Fruit fly (Drosophila melanogaster): ENCODE results near the gene Ugt37D1.

DNA sequence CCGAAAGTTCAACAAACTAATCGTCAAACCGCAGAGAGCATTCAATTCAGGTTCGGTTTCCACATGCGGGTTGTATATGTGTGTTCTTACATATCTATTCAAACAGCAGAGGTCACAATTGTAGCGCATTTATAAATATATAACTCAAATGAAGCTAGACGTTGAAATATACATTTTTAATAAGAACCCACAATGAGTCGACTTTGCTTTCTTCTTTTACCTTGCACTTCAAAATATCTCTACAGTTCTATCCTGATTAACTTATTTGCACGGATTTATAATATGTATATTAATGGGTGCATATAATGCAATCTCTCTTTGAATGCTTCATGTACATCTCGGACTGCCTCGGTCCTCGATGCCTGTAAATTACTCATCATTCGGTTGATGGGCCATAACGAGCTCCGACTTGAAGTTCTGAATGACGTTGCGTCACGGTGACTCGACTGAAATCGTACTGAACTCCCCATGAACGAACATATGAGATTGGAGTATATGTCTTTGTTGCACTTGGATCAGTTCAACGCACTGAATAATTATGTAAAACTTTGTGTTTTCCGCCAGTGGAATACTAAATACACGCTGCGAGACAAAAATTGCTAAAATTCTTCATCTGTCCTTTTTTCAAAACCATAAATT, 19.6 kb downstream of the Ugt37D1 start:
- TF ChIP-seq psq (optimal IDR thresholded peaks at IDR 0.05) (no peak), h (optimal IDR thresholded peaks at IDR 0.05) (no peak), Myc (optimal IDR thresholded peaks at IDR 0.05) (no peak), Sin3A (optimal IDR thresholded peaks at IDR 0.05) (no peak)

All from Kc167 (cell line).